Fruit fly (Drosophila melanogaster) whole organism, embryonic: ENCODE measurements around the gene bmm.

Experiments
- Awh ChIP-seq: fragments of 200-800 bp; sonication (Bioruptor generic); IDR thresholded peaks from 2 replicates; pipeline ENCODE4, ENCODE4 v1.3.6; 2022; ENCODE audit warnings: missing biosample characterization, missing genetic modification characterization
- CG10147 ChIP-seq: fragments of 200-800 bp; sonication (Bioruptor generic); optimal IDR thresholded peaks from 2 replicates; lab custom pipeline; 2019; ENCODE audit warnings: missing biosample characterization, mild to moderate bottlenecking, missing genetic modification characterization, moderate library complexity
- CG10979 ChIP-seq: fragments of 200-800 bp; sonication (Bioruptor generic); optimal IDR thresholded peaks from 2 replicates; lab custom pipeline; 2018; ENCODE audit warnings: missing biosample characterization, mild to moderate bottlenecking, missing genetic modification characterization, moderate library complexity
- CG11085 ChIP-seq: fragments of 200-800 bp; sonication (Bioruptor generic); IDR thresholded peaks from 2 replicates; pipeline ENCODE4 v1.3.6; 2022; ENCODE audit warnings: missing biosample characterization, missing genetic modification characterization
- CG12236 ChIP-seq: fragments of 200-800 bp; sonication (Bioruptor generic); optimal IDR thresholded peaks from 2 replicates; lab custom pipeline; 2016; ENCODE audit warnings: missing biosample characterization, missing genetic modification characterization
- CG12299 ChIP-seq: fragments of 200-800 bp; sonication (Bioruptor generic); optimal IDR thresholded peaks from 2 replicates; lab custom pipeline; 2018; ENCODE audit warnings: missing biosample characterization, mild to moderate bottlenecking, missing genetic modification characterization
- CG15479 ChIP-seq: fragments of 200-800 bp; sonication (Bioruptor generic); optimal IDR thresholded peaks from 3 replicates; lab custom pipeline; 2019; ENCODE audit warnings: missing biosample characterization, mild to moderate bottlenecking, missing genetic modification characterization, moderate library complexity
- CG15601 ChIP-seq: fragments of 200-800 bp; sonication (Bioruptor generic); optimal IDR thresholded peaks from 3 replicates; lab custom pipeline; 2019; ENCODE audit warnings: missing biosample characterization, mild to moderate bottlenecking, missing genetic modification characterization, moderate library complexity
- CG17385 ChIP-seq: fragments of 200-800 bp; sonication (Bioruptor generic); optimal IDR thresholded peaks from 3 replicates; lab custom pipeline; 2018; ENCODE audit warnings: missing biosample characterization, mild to moderate bottlenecking, missing genetic modification characterization
- CG1832 ChIP-seq: fragments of 200-800 bp; sonication (Bioruptor generic); optimal IDR thresholded peaks from 2 replicates; lab custom pipeline; 2017; ENCODE audit warnings: missing biosample characterization, mild to moderate bottlenecking, missing genetic modification characterization, inconsistent platforms
- CG18599 ChIP-seq: fragments of 200-800 bp; sonication (Bioruptor generic); optimal IDR thresholded peaks from 3 replicates; lab custom pipeline; 2017; ENCODE audit warnings: missing biosample characterization, missing genetic modification characterization, mild to moderate bottlenecking, moderate library complexity, missing genetic modification reagents
- CG2678 ChIP-seq: fragments of 200-800 bp; sonication (Bioruptor generic); optimal IDR thresholded peaks from 3 replicates; lab custom pipeline; 2019; ENCODE audit warnings: missing biosample characterization, mild to moderate bottlenecking, missing genetic modification characterization, moderate library complexity
- CG3163 ChIP-seq: fragments of 200-800 bp; sonication (Bioruptor generic); optimal IDR thresholded peaks from 3 replicates; lab custom pipeline; 2016; ENCODE audit warnings: missing biosample characterization, missing genetic modification characterization
- CG6654 ChIP-seq: fragments of 200-800 bp; sonication (Bioruptor generic); optimal IDR thresholded peaks from 2 replicates; lab custom pipeline; 2017; ENCODE audit warnings: missing biosample characterization, mild to moderate bottlenecking, missing genetic modification characterization
- CG6813 ChIP-seq: fragments of 200-800 bp; sonication (Bioruptor generic); optimal IDR thresholded peaks from 2 replicates; lab custom pipeline; 2017; ENCODE audit warnings: missing biosample characterization, missing genetic modification characterization, mild to moderate bottlenecking, moderate library complexity, missing genetic modification reagents
- CG8089 ChIP-seq: fragments of 200-800 bp; sonication (Bioruptor generic); optimal IDR thresholded peaks from 3 replicates; lab custom pipeline; 2016; ENCODE audit warnings: missing biosample characterization, missing genetic modification characterization
- CG8290 ChIP-seq, 3 experiments: fragments of 200-800 bp; sonication (Bioruptor generic); optimal IDR thresholded peaks; 2 replicates each; lab custom pipeline; 2016 to 2019; ENCODE audit warnings: missing biosample characterization in 3 of 3, missing genetic modification characterization in 3 of 3, mild to moderate bottlenecking in 2 of 3, moderate library complexity in 1 of 3
- CG8359 ChIP-seq: fragments of 200-800 bp; sonication (Bioruptor generic); optimal IDR thresholded peaks from 2 replicates; lab custom pipeline; 2017; ENCODE audit warnings: missing biosample characterization, mild to moderate bottlenecking, missing genetic modification characterization, borderline replicate concordance
- CG9876 ChIP-seq: fragments of 200-800 bp; sonication (Bioruptor generic); optimal IDR thresholded peaks from 2 replicates; lab custom pipeline; 2016; ENCODE audit warnings: missing biosample characterization, missing genetic modification characterization
- Dek ChIP-seq: fragments of 200-800 bp; sonication (Bioruptor generic); optimal IDR thresholded peaks from 3 replicates; lab custom pipeline; 2019; ENCODE audit warnings: missing biosample characterization, mild to moderate bottlenecking, missing genetic modification characterization, moderate library complexity
- Dfd ChIP-seq, 2 experiments: fragments of >200 bp; optimal IDR thresholded peaks; 2 replicates each; lab custom pipeline; 2017; ENCODE audit warnings: missing biosample characterization in 2 of 2, missing genetic modification characterization in 2 of 2
- E2f1 ChIP-seq: fragments of 200-800 bp; sonication (Bioruptor generic); IDR thresholded peaks from 2 replicates; pipeline ENCODE4 v1.3.6; 2022; ENCODE audit warnings: missing biosample characterization, missing genetic modification characterization
- H15 ChIP-seq: fragments of 200-800 bp; sonication (Bioruptor generic); IDR thresholded peaks from 3 replicates; pipeline ENCODE4 v1.3.6; 2022; ENCODE audit warnings: missing biosample characterization, missing genetic modification characterization
- HLHmδ ChIP-seq: fragments of 200-800 bp; sonication (Bioruptor generic); optimal IDR thresholded peaks from 2 replicates; lab custom pipeline; 2018; ENCODE audit warnings: missing biosample characterization, mild to moderate bottlenecking, missing genetic modification characterization, moderate library complexity
- Hmr ChIP-seq: fragments of 200-800 bp; sonication (Bioruptor generic); optimal IDR thresholded peaks from 3 replicates; lab custom pipeline; 2017; ENCODE audit warnings: mild to moderate bottlenecking, missing biosample characterization, missing genetic modification reagents, missing genetic modification characterization
- MBD-R2 ChIP-seq: fragments of 200-800 bp; sonication (Bioruptor generic); IDR thresholded peaks from 2 replicates; pipeline ENCODE4 v1.3.6; 2022; ENCODE audit warnings: missing biosample characterization, missing genetic modification characterization
- NC2α ChIP-seq: fragments of 200-800 bp; sonication (Bioruptor generic); optimal IDR thresholded peaks from 2 replicates; lab custom pipeline; 2016; ENCODE audit warnings: missing biosample characterization, missing genetic modification characterization
- NFAT ChIP-seq: fragments of 200-800 bp; sonication (Bioruptor generic); IDR thresholded peaks from 2 replicates; pipeline ENCODE4 v1.3.6; 2022; ENCODE audit warnings: missing biosample characterization, missing genetic modification characterization
- Nf-YA ChIP-seq: fragments of 200-800 bp; sonication (Bioruptor generic); IDR thresholded peaks from 2 replicates; pipeline ENCODE4 v1.3.6; 2022; ENCODE audit warnings: missing biosample characterization, missing genetic modification characterization
- Nf-YC ChIP-seq: fragments of 200-800 bp; optimal IDR thresholded peaks from 3 replicates; lab custom pipeline; 2019; ENCODE audit warnings: missing biosample characterization, mild to moderate bottlenecking, missing genetic modification characterization, moderate library complexity
- Opbp ChIP-seq: fragments of 200-800 bp; sonication (Bioruptor generic); IDR thresholded peaks from 3 replicates; pipeline ENCODE4 v1.3.6; 2022; ENCODE audit warnings: missing biosample characterization, missing genetic modification characterization; ENCODE audit not compliant: partially characterized antibody
- Optix ChIP-seq: fragments of 200-800 bp; sonication (Bioruptor generic); IDR thresholded peaks from 3 replicates; pipeline ENCODE4 v1.3.6; 2022; ENCODE audit warnings: missing biosample characterization, missing genetic modification characterization
- Rx ChIP-seq: fragments of 200-800 bp; sonication (Bioruptor generic); IDR thresholded peaks from 2 replicates; pipeline ENCODE4 v1.3.6; 2022; ENCODE audit warnings: missing biosample characterization, missing genetic modification characterization
- Sry-β ChIP-seq: fragments of 200-800 bp; sonication (Bioruptor generic); optimal IDR thresholded peaks from 2 replicates; lab custom pipeline; 2018; ENCODE audit warnings: missing biosample characterization, mild to moderate bottlenecking, missing genetic modification characterization, moderate library complexity
- Xbp1 ChIP-seq: fragments of 200-800 bp; sonication (Bioruptor generic); optimal IDR thresholded peaks from 3 replicates; lab custom pipeline; 2016; ENCODE audit warnings: missing biosample characterization, mild to moderate bottlenecking, missing genetic modification characterization
- al ChIP-seq: fragments of 200-800 bp; sonication (Bioruptor generic); IDR thresholded peaks from 2 replicates; pipeline ENCODE4 v1.3.6; 2022; ENCODE audit warnings: missing biosample characterization, missing genetic modification characterization
- ash1 ChIP-seq: fragments of 200-800 bp; sonication (Bioruptor generic); optimal IDR thresholded peaks from 2 replicates; lab custom pipeline; 2018; ENCODE audit warnings: missing biosample characterization, mild to moderate bottlenecking, missing genetic modification characterization
- br ChIP-seq: fragments of >200 bp; optimal IDR thresholded peaks from 2 replicates; lab custom pipeline; 2017
- crp ChIP-seq, 2 experiments: fragments of 200-800 bp; sonication (Bioruptor generic); optimal IDR thresholded peaks; 2 replicates in 1 of 2; 3 replicates in 1 of 2; lab custom pipeline; 2017; ENCODE audit warnings: missing biosample characterization in 2 of 2, missing genetic modification characterization in 2 of 2, mild to moderate bottlenecking in 1 of 2, moderate library complexity in 1 of 2
- eyg ChIP-seq: fragments of 200-800 bp; sonication (Bioruptor generic); optimal IDR thresholded peaks from 3 replicates; lab custom pipeline; 2016; ENCODE audit warnings: missing biosample characterization, missing genetic modification characterization
- jigr1 ChIP-seq: fragments of 200-800 bp; sonication (Bioruptor generic); IDR thresholded peaks from 3 replicates; pipeline ENCODE4 v1.3.6; 2022; ENCODE audit warnings: missing biosample characterization, missing genetic modification characterization
- kah ChIP-seq: fragments of 200-800 bp; sonication (Bioruptor generic); optimal IDR thresholded peaks from 2 replicates; lab custom pipeline; 2018; ENCODE audit warnings: missing biosample characterization, mild to moderate bottlenecking, missing genetic modification characterization
- nau ChIP-seq: fragments of 200-800 bp; sonication (Bioruptor generic); optimal IDR thresholded peaks from 3 replicates; lab custom pipeline; 2017; ENCODE audit warnings: missing biosample characterization, mild to moderate bottlenecking, missing genetic modification characterization, missing genetic modification reagents
- otp ChIP-seq: fragments of 200-800 bp; sonication (Bioruptor generic); IDR thresholded peaks from 3 replicates; pipeline ENCODE4, ENCODE4 v1.3.6; 2022; ENCODE audit warnings: missing biosample characterization, missing genetic modification characterization
- pb ChIP-seq: fragments of 200-800 bp; sonication (Bioruptor generic); optimal IDR thresholded peaks from 3 replicates; lab custom pipeline; 2016; ENCODE audit warnings: missing biosample characterization, missing genetic modification characterization
- pfk ChIP-seq: fragments of 200-800 bp; sonication (Bioruptor generic); optimal IDR thresholded peaks from 2 replicates; lab custom pipeline; 2018; ENCODE audit warnings: missing biosample characterization, mild to moderate bottlenecking, missing genetic modification characterization, moderate library complexity
- pita ChIP-seq: fragments of 200-800 bp; sonication (Bioruptor generic); optimal IDR thresholded peaks from 2 replicates; lab custom pipeline; 2017; ENCODE audit warnings: missing biosample characterization, mild to moderate bottlenecking, missing genetic modification characterization
- slbo ChIP-seq: fragments of 200-800 bp; sonication (Bioruptor generic); IDR thresholded peaks from 2 replicates; pipeline ENCODE4 v1.3.6; 2022; ENCODE audit warnings: missing biosample characterization, missing genetic modification characterization
- zfh1 ChIP-seq: fragments of 200-800 bp; sonication (Bioruptor generic); IDR thresholded peaks from 3 replicates; pipeline ENCODE4 v1.3.6; 2022; ENCODE audit warnings: missing biosample characterization, missing genetic modification characterization

Gene bmm

DNA sequence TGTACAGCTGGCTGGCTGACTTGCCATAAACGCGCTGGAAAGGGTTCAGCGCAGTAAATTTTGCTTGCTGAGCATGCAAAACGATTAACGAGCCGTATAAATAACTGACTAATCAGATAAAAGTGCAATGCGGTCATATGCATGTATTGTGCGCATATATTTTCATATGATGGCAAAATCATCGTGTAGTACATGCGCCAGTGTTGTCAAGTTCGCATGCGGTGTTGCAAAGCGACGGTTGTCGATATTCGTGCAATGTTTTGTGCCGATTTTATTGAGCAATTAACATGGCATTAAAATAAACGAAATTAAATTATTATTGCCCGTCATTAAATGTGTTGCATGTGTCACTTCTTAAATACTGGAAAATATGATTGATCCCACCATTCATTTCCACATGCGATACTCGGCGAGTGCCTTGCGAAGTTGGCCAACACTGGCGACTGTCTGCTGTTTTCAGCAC is 3.9 kb upstream of the bmm start (continued):
- no peak for TF ChIP-seq CG1832
- peak; percentile 75 for TF ChIP-seq zfh1 (GFP tag; lab: Robert Waterston, UW)
- peak; percentile 67 for TF ChIP-seq CG17385 (GFP tag; lab: Kevin White, UChicago)
- TF ChIP-seq CG6813 (GFP tag; lab: Kevin White, UChicago): no peak
- peak; percentile 71 for TF ChIP-seq CG11085 (GFP tag; lab: Robert Waterston, UW)
- TF ChIP-seq H15 (GFP tag; lab: Robert Waterston, UW): peak; percentile 75; the same call in 1 of the 3 replicates
- TF ChIP-seq Awh: peak; percentile 57; the same call in 1 of the 2 replicates
- peak; percentile 64 for TF ChIP-seq CG8089
- TF ChIP-seq Dfd (GFP tag; optimal IDR thresholded peaks at IDR 0.05; lab: Kevin White, UChicago): no peak
- TF ChIP-seq NC2α (GFP tag; lab: Kevin White, UChicago): peak; percentile 64
- peak; percentile 80 for TF ChIP-seq Rx (GFP tag; lab: Robert Waterston, UW)
- TF ChIP-seq otp (GFP tag; lab: Robert Waterston, UW): peak; percentile 64; the same call in 1 of the 3 replicates
- TF ChIP-seq NFAT (GFP tag; lab: Robert Waterston, UW): peak; percentile 78; the same call in 1 of the 2 replicates
- TF ChIP-seq kah (GFP tag; lab: Kevin White, UChicago): peak; percentile 18
- 0 out of 2 replicates have a peak, but pooled peaks have one; percentile 34 for TF ChIP-seq Nf-YA (GFP tag; lab: Robert Waterston, UW)
- peak; percentile 76 for TF ChIP-seq CG15479 (GFP tag; lab: Kevin White, UChicago)
- TF ChIP-seq MBD-R2 (GFP tag; lab: Robert Waterston, UW): peak; percentile 77
- TF ChIP-seq CG3163 (GFP tag; lab: Kevin White, UChicago): peak; percentile 74
- no peak for TF ChIP-seq CG2678
- peak; percentile 22 for TF ChIP-seq CG6654 (GFP tag; lab: Kevin White, UChicago)
- TF ChIP-seq slbo (GFP tag; lab: Robert Waterston, UW): peak; percentile 87
- no peak for TF ChIP-seq ash1 (GFP tag; lab: Kevin White, UChicago)
- peak; percentile 58; the same call in 2 of the 3 replicates for TF ChIP-seq Optix (GFP tag; lab: Robert Waterston, UW)
- no peak for TF ChIP-seq CG10147 (GFP tag; lab: Kevin White, UChicago)
- peak; percentile 88 for TF ChIP-seq pb (GFP tag; lab: Kevin White, UChicago)
- peak; percentile 45 for TF ChIP-seq Dek (tag; lab: Kevin White, UChicago)
- TF ChIP-seq CG8359: peak; percentile 43
- peak; percentile 80 for TF ChIP-seq eyg (GFP tag; lab: Kevin White, UChicago)
- TF ChIP-seq CG12236 (GFP tag; lab: Kevin White, UChicago): peak; percentile 70
- no peak for TF ChIP-seq nau (GFP tag; lab: Kevin White, UChicago)
- TF ChIP-seq pfk: no peak
- peak; percentile 37 for TF ChIP-seq CG10979 (tag; lab: Kevin White, UChicago)
- peak; percentile 72 for TF ChIP-seq CG12299 (tag; lab: Kevin White, UChicago)
- peak; percentile 28 for TF ChIP-seq Sry-β (GFP tag; lab: Kevin White, UChicago)
- TF ChIP-seq CG18599: peak; percentile 79
- peak in 1 of 2 experiments; percentile 58 for TF ChIP-seq crp (GFP tag; optimal IDR thresholded peaks at IDR 0.05; lab: Kevin White, UChicago)
- TF ChIP-seq CG15601 (tag; lab: Kevin White, UChicago): peak; percentile 15
- TF ChIP-seq br (lab: Kevin White, UChicago): no peak
- peak; percentile 59 for TF ChIP-seq CG8290 (GFP tag; optimal IDR thresholded peaks at IDR 0.05; lab: Kevin White, UChicago)
- peak in 1 of 2 experiments; percentile 26 for TF ChIP-seq CG8290 (tag; optimal IDR thresholded peaks at IDR 0.05; lab: Kevin White, UChicago)
- no peak for TF ChIP-seq Nf-YC (tag; lab: Kevin White, UChicago)
- TF ChIP-seq HLHmδ (GFP tag; lab: Kevin White, UChicago): no peak
- no peak for TF ChIP-seq jigr1 (GFP tag; lab: Robert Waterston, UW)
- peak; percentile 77 for TF ChIP-seq Hmr (GFP tag; lab: Kevin White, UChicago)
- TF ChIP-seq Xbp1 (GFP tag; lab: Kevin White, UChicago): peak; percentile 83
- TF ChIP-seq al: peak; percentile 72
- TF ChIP-seq CG9876: peak; percentile 65
- TF ChIP-seq E2f1 (GFP tag; lab: Robert Waterston, UW): peak; percentile 75
- TF ChIP-seq pita (GFP tag; lab: Kevin White, UChicago): no peak
- peak; percentile 81 for TF ChIP-seq Opbp (GFP tag; lab: Robert Waterston, UW)
